Worm (Caenorhabditis elegans) whole organism, L2 larva: ENCODE results near the gene cysl-3.

ENCODE experiments used
- C34F6.9 ChIP-seq: fragments of 150-350 bp; optimal IDR thresholded peaks from 2 replicates; lab custom pipeline; 2014; ENCODE audit warnings: missing biosample characterization, missing genetic modification characterization
- R02D3.7 ChIP-seq: fragments of 150-350 bp; optimal IDR thresholded peaks from 2 replicates; lab custom pipeline; 2014; ENCODE audit warnings: missing biosample characterization, missing genetic modification characterization
- alr-1 ChIP-seq: fragments of 150-350 bp; optimal IDR thresholded peaks from 2 replicates; lab custom pipeline; 2014; ENCODE audit warnings: missing biosample characterization, missing genetic modification characterization
- blmp-1 ChIP-seq: sonication (generic microtip); optimal IDR thresholded peaks from 2 replicates; lab custom pipeline; 2017; ENCODE audit warnings: missing genetic modification characterization, mild to moderate bottlenecking, missing compliant biosample characterization, antibody characterized with exemption, moderate library complexity; ENCODE audit not compliant: insufficient read depth
- crh-2 ChIP-seq: sonication (generic microtip); optimal IDR thresholded peaks from 2 replicates; lab custom pipeline; 2017; ENCODE audit warnings: missing biosample characterization, missing genetic modification characterization
- egl-27 ChIP-seq: sonication (generic microtip); optimal IDR thresholded peaks from 3 replicates; lab custom pipeline; 2017; ENCODE audit warnings: missing biosample characterization, missing genetic modification reagents, missing genetic modification characterization
- elt-1 ChIP-seq: fragments of 150-350 bp; optimal IDR thresholded peaks from 2 replicates; lab custom pipeline; 2014; ENCODE audit warnings: missing biosample characterization, missing genetic modification characterization
- elt-3 ChIP-seq: sonication (generic microtip); optimal IDR thresholded peaks from 2 replicates; lab custom pipeline; 2017; ENCODE audit warnings: missing biosample characterization, missing genetic modification characterization
- lin-11 ChIP-seq: fragments of 150-350 bp; sonication (generic microtip); optimal IDR thresholded peaks from 2 replicates; lab custom pipeline; 2014; ENCODE audit warnings: missing biosample characterization, missing genetic modification characterization, inconsistent platforms, mixed read lengths
- lin-13 ChIP-seq: fragments of 150-350 bp; optimal IDR thresholded peaks from 2 replicates; lab custom pipeline; 2014; ENCODE audit warnings: missing biosample characterization, missing genetic modification reagents, missing genetic modification characterization
- lin-39 ChIP-seq: fragments of 150-350 bp; optimal IDR thresholded peaks from 2 replicates; lab custom pipeline; 2014; ENCODE audit warnings: missing biosample characterization, missing genetic modification reagents, missing genetic modification characterization
- mbf-1 ChIP-seq: sonication (generic microtip); optimal IDR thresholded peaks from 2 replicates; lab custom pipeline; 2017; ENCODE audit warnings: missing biosample characterization, missing genetic modification characterization
- mdl-1 ChIP-seq, 2 experiments: fragments of 150-350 bp in 1 of 2; sonication (generic microtip) in 1 of 2; optimal IDR thresholded peaks; 2 replicates each; lab custom pipeline; 2017; ENCODE audit warnings: missing biosample characterization in 2 of 2, missing genetic modification characterization in 2 of 2
- nhr-10 ChIP-seq: sonication (generic microtip); optimal IDR thresholded peaks from 2 replicates; lab custom pipeline; 2017; ENCODE audit warnings: missing biosample characterization, missing genetic modification characterization
- nhr-11 ChIP-seq: fragments of 150-350 bp; optimal IDR thresholded peaks from 2 replicates; lab custom pipeline; 2014; ENCODE audit warnings: missing biosample characterization, missing genetic modification characterization
- nhr-129 ChIP-seq: fragments of 150-350 bp; optimal IDR thresholded peaks from 2 replicates; lab custom pipeline; 2014; ENCODE audit warnings: missing biosample characterization, missing genetic modification characterization
- nhr-21 ChIP-seq: fragments of 150-350 bp; optimal IDR thresholded peaks from 2 replicates; lab custom pipeline; 2014; ENCODE audit warnings: missing biosample characterization, missing genetic modification characterization
- nhr-23 ChIP-seq: fragments of 150-350 bp; optimal IDR thresholded peaks from 2 replicates; lab custom pipeline; 2014; ENCODE audit warnings: missing biosample characterization, missing genetic modification reagents, missing genetic modification characterization
- nhr-237 ChIP-seq: fragments of 150-350 bp; optimal IDR thresholded peaks from 2 replicates; lab custom pipeline; 2014; ENCODE audit warnings: missing biosample characterization, missing genetic modification characterization
- nhr-25 ChIP-seq: fragments of 150-350 bp; sonication (generic microtip); optimal IDR thresholded peaks from 3 replicates; lab custom pipeline; 2014; ENCODE audit warnings: missing biosample characterization, missing genetic modification characterization
- sem-4 ChIP-seq: fragments of 150-350 bp; optimal IDR thresholded peaks from 2 replicates; lab custom pipeline; 2014; ENCODE audit warnings: missing biosample characterization, missing genetic modification reagents, missing genetic modification characterization
- sma-9 ChIP-seq, 2 experiments: fragments of 150-350 bp in 1 of 2; sonication (generic microtip) in 1 of 2; optimal IDR thresholded peaks; 2 replicates each; lab custom pipeline; 2014 to 2016; ENCODE audit warnings: missing genetic modification characterization in 2 of 2, mild to moderate bottlenecking in 1 of 2, missing biosample characterization in 1 of 2, missing compliant biosample characterization in 1 of 2, missing genetic modification reagents in 1 of 2, moderate library complexity in 1 of 2
- unc-39 ChIP-seq: fragments of 150-350 bp; optimal IDR thresholded peaks from 2 replicates; lab custom pipeline; 2014; ENCODE audit warnings: missing biosample characterization, missing genetic modification characterization
- unc-55 ChIP-seq: fragments of 150-350 bp; sonication (generic microtip); optimal IDR thresholded peaks from 3 replicates; lab custom pipeline; 2014; ENCODE audit warnings: missing biosample characterization, missing genetic modification reagents, missing genetic modification characterization
- unc-62 ChIP-seq: fragments of 150-350 bp; optimal IDR thresholded peaks from 2 replicates; lab custom pipeline; 2014; ENCODE audit warnings: missing biosample characterization, missing genetic modification reagents, missing genetic modification characterization
- zag-1 ChIP-seq: fragments of 150-350 bp; optimal IDR thresholded peaks from 2 replicates; lab custom pipeline; 2014; ENCODE audit warnings: missing biosample characterization, missing genetic modification characterization
- ztf-1 ChIP-seq: fragments of 200-800 bp; sonication (Bioruptor generic); conservative IDR thresholded peaks from 2 replicates; pipeline ENCODE4 v1.3.6; 2022; ENCODE audit warnings: missing genetic modification characterization, missing compliant biosample characterization
- ztf-11 ChIP-seq: sonication (generic microtip); optimal IDR thresholded peaks from 2 replicates; lab custom pipeline; 2017; ENCODE audit warnings: missing biosample characterization, missing genetic modification characterization

cysl-3 gene

ce11 chrV:3776086-3776589 lies at the start of gene cysl-3:
cysl-3 (minus strand) TSS chrV:3776136.
- TF ChIP-seq nhr-21 (tag; lab: Kevin White, UChicago) (no peak), mbf-1 (tag; lab: Kevin White, UChicago) (no peak), nhr-10 (tag; lab: Kevin White, UChicago) (no peak), mdl-1 (tag; optimal IDR thresholded peaks at IDR 0.05; lab: Kevin White, UChicago) (no peak), egl-27 (tag; lab: Kevin White, UChicago) (no peak)

ce11 chrV:3825190-3825589 lies 49.3 kb upstream of the cysl-3 start:
- peak; percentile 35 for TF ChIP-seq unc-55 (GFP tag; lab: Kevin White, UChicago)
- no peak for TF ChIP-seq nhr-237 (tag; lab: Kevin White, UChicago)
- TF ChIP-seq, all 48 proteins: peak for 1

ce11 chrV:3820875-3821274 lies 44.9 kb upstream of the cysl-3 start:
- TF ChIP-seq ztf-1: no peak

- no peak for TF ChIP-seq lin-39 (tag; lab: Kevin White, UChicago)
- TF ChIP-seq sem-4: no peak
- peak; percentile 16 for TF ChIP-seq lin-11 (tag; lab: Kevin White, UChicago)
- TF ChIP-seq sma-9 (GFP tag; optimal IDR thresholded peaks at IDR 0.05; lab: Kevin White, UChicago): peak; percentile 3
- no peak for TF ChIP-seq sma-9 (tag; optimal IDR thresholded peaks at IDR 0.05; lab: Kevin White, UChicago)
- peak; percentile 5 for TF ChIP-seq nhr-129 (tag; lab: Kevin White, UChicago)
- TF ChIP-seq lin-13 (GFP tag; lab: Kevin White, UChicago): no peak
- TF ChIP-seq crh-2 (tag; lab: Kevin White, UChicago): peak; percentile 0
- TF ChIP-seq C34F6.9: peak; percentile 35
- TF ChIP-seq unc-55 (GFP tag; lab: Kevin White, UChicago): peak; percentile 44
Observed at ce11 chrV:3814938-3815337, 39.0 kb upstream of the cysl-3 start, which contains the start of gene H10D18.1. H10D18.1 (plus strand) TSS chrV:3815214.

ce11 chrV:3814009-3814408 lies 38.1 kb upstream of the cysl-3 start:
- no peak for TF ChIP-seq unc-62 (GFP tag; lab: Kevin White, UChicago)
- TF ChIP-seq mbf-1 (tag; lab: Kevin White, UChicago): no peak
- no peak for TF ChIP-seq ztf-11 (tag; lab: Kevin White, UChicago)
- no peak for TF ChIP-seq crh-2 (tag; lab: Kevin White, UChicago)
- TF ChIP-seq alr-1 (tag; lab: Kevin White, UChicago): no peak
- TF ChIP-seq zag-1 (tag; lab: Kevin White, UChicago): no peak
- no peak for TF ChIP-seq elt-1
- no peak for TF ChIP-seq nhr-11 (tag; lab: Kevin White, UChicago)
- no peak for TF ChIP-seq nhr-23
- no peak for TF ChIP-seq nhr-237 (tag; lab: Kevin White, UChicago)
- TF ChIP-seq, all 48 proteins: peak for 0

- TF ChIP-seq nhr-25 (tag; lab: Kevin White, UChicago): no peak
- TF ChIP-seq unc-39 (tag; lab: Kevin White, UChicago): no peak
- TF ChIP-seq R02D3.7 (tag; lab: Kevin White, UChicago): no peak
- TF ChIP-seq unc-55 (GFP tag; lab: Kevin White, UChicago): no peak
- TF ChIP-seq blmp-1 (tag; lab: Kevin White, UChicago): no peak
- no peak for TF ChIP-seq elt-3 (tag; lab: Kevin White, UChicago)
Observed at ce11 chrV:3812291-3812690, 36.4 kb upstream of the cysl-3 start, which contains the start of gene scl-12. scl-12 (plus strand) TSS chrV:3812591.

- TF ChIP-seq ztf-1: no peak
- TF ChIP-seq, all 48 proteins: peak for 0
Observed at ce11 chrV:3811541-3811940, 35.6 kb upstream of the cysl-3 start, which contains the start of gene scl-13. scl-13 (minus strand) TSS chrV:3811641.
